Fruit fly (Drosophila melanogaster): Measurements from ENCODE around the gene Sec24CD.

dm6 chr2L:2209002-2209401 lies 27.6 kb downstream of the Sec24CD start, which contains the start of gene CG33124:
- TF ChIP-seq CG8478 (optimal IDR thresholded peaks at IDR 0.05), result no peak
- no peak for TF ChIP-seq CTCF (optimal IDR thresholded peaks at IDR 0.05)

Data from S2 (cell line).